Worm (Caenorhabditis elegans) whole organism, late embryonic: Measurements from ENCODE around the gene Y94H6A.10.
A peak's percentile ranks its signal among the peaks of the same experiment; 100 is the strongest.

Experiments
- C08G9.2 ChIP-seq: sonication (generic microtip); optimal IDR thresholded peaks from 2 replicates; lab custom pipeline; 2016; ENCODE audit warnings: mild to moderate bottlenecking, missing genetic modification characterization, moderate library complexity, missing compliant biosample characterization
- C38D4.7 ChIP-seq: fragments of 200-800 bp; sonication (Bioruptor generic); optimal IDR thresholded peaks from 2 replicates; lab custom pipeline; 2018; ENCODE audit warnings: mild to moderate bottlenecking, missing genetic modification characterization, moderate library complexity, missing compliant biosample characterization
- K02D7.2 ChIP-seq: sonication (generic microtip); optimal IDR thresholded peaks from 2 replicates; lab custom pipeline; 2017; ENCODE audit warnings: mild to moderate bottlenecking, missing genetic modification characterization, missing compliant biosample characterization
- K09A11.1 ChIP-seq: sonication (generic microtip); optimal IDR thresholded peaks from 2 replicates; lab custom pipeline; 2017; ENCODE audit warnings: antibody characterized with exemption, mild to moderate bottlenecking, missing genetic modification characterization, missing compliant biosample characterization; ENCODE audit not compliant: insufficient read depth
- T23F11.4 ChIP-seq: fragments of 200-800 bp; sonication (Bioruptor generic); optimal IDR thresholded peaks from 2 replicates; lab custom pipeline; 2018; ENCODE audit warnings: mild to moderate bottlenecking, missing genetic modification characterization, missing compliant biosample characterization
- ama-1 ChIP-seq: fragments of 150-350 bp; optimal IDR thresholded peaks from 2 replicates; lab custom pipeline; 2014
- ceh-14 ChIP-seq: sonication (generic microtip); optimal IDR thresholded peaks from 2 replicates; lab custom pipeline; 2016; ENCODE audit warnings: missing genotype, missing genetic modification characterization, missing compliant biosample characterization
- ceh-22 ChIP-seq: sonication (generic microtip); optimal IDR thresholded peaks from 2 replicates; lab custom pipeline; 2017; ENCODE audit warnings: missing biosample characterization, missing genetic modification characterization
- ceh-24 ChIP-seq: sonication (generic microtip); optimal IDR thresholded peaks from 2 replicates; lab custom pipeline; 2016; ENCODE audit warnings: mild to moderate bottlenecking, missing genetic modification characterization, missing compliant biosample characterization
- ceh-48 ChIP-seq: sonication (generic microtip); optimal IDR thresholded peaks from 2 replicates; lab custom pipeline; 2016; ENCODE audit warnings: missing genetic modification characterization, inconsistent platforms, missing compliant biosample characterization
- ceh-6 ChIP-seq: fragments of 200-800 bp; sonication (Bioruptor generic); optimal IDR thresholded peaks from 2 replicates; lab custom pipeline; 2018; ENCODE audit warnings: mild to moderate bottlenecking, missing genetic modification characterization, missing compliant biosample characterization
- ceh-9 ChIP-seq: sonication (generic microtip); optimal IDR thresholded peaks from 2 replicates; lab custom pipeline; 2016; ENCODE audit warnings: mild to moderate bottlenecking, missing genetic modification characterization, inconsistent platforms, missing compliant biosample characterization
- che-1 ChIP-seq: sonication (generic microtip); optimal IDR thresholded peaks from 2 replicates; lab custom pipeline; 2016; ENCODE audit warnings: mild to moderate bottlenecking, missing genetic modification characterization, missing compliant biosample characterization
- elt-4 ChIP-seq: sonication (generic microtip); optimal IDR thresholded peaks from 2 replicates; lab custom pipeline; 2016; ENCODE audit warnings: missing genetic modification characterization, missing compliant biosample characterization
- fkh-10 ChIP-seq: fragments of 150-350 bp; optimal IDR thresholded peaks from 2 replicates; lab custom pipeline; 2014; ENCODE audit warnings: missing biosample characterization, missing genetic modification reagents, missing genetic modification characterization
- gmeb-2 ChIP-seq: sonication (generic microtip); optimal IDR thresholded peaks from 2 replicates; lab custom pipeline; 2016; ENCODE audit warnings: missing genetic modification characterization, inconsistent platforms, missing compliant biosample characterization
- hlh-13 ChIP-seq: fragments of 200-800 bp; sonication (Bioruptor generic); optimal IDR thresholded peaks from 2 replicates; lab custom pipeline; 2018; ENCODE audit warnings: mild to moderate bottlenecking, missing genetic modification characterization, missing compliant biosample characterization
- hlh-15 ChIP-seq: sonication (generic microtip); optimal IDR thresholded peaks from 2 replicates; lab custom pipeline; 2016; ENCODE audit warnings: missing genetic modification characterization, missing compliant biosample characterization
- hlh-30 ChIP-seq: sonication (generic microtip); optimal IDR thresholded peaks from 2 replicates; lab custom pipeline; 2017; ENCODE audit warnings: antibody characterized with exemption, missing genetic modification characterization, missing compliant biosample characterization; ENCODE audit not compliant: insufficient read depth
- lim-6 ChIP-seq: sonication (generic microtip); optimal IDR thresholded peaks from 2 replicates; lab custom pipeline; 2016; ENCODE audit warnings: missing genetic modification characterization, missing compliant biosample characterization
- lin-11 ChIP-seq: fragments of 200-800 bp; sonication (Bioruptor generic); optimal IDR thresholded peaks from 2 replicates; lab custom pipeline; 2018; ENCODE audit warnings: mild to moderate bottlenecking, missing genetic modification characterization, missing compliant biosample characterization
- madf-2 ChIP-seq: sonication (generic microtip); optimal IDR thresholded peaks from 2 replicates; lab custom pipeline; 2017; ENCODE audit warnings: missing genetic modification characterization, missing compliant biosample characterization
- mec-3 ChIP-seq: sonication (generic microtip); optimal IDR thresholded peaks from 2 replicates; lab custom pipeline; 2016; ENCODE audit warnings: borderline replicate concordance, missing genetic modification characterization, missing compliant biosample characterization
- nfya-1 ChIP-seq: sonication (generic microtip); optimal IDR thresholded peaks from 2 replicates; lab custom pipeline; 2017; ENCODE audit warnings: missing genetic modification characterization, mild to moderate bottlenecking, missing compliant biosample characterization, antibody characterized with exemption, moderate library complexity
- nhr-232 ChIP-seq: sonication (generic microtip); optimal IDR thresholded peaks from 2 replicates; lab custom pipeline; 2016; ENCODE audit warnings: missing genetic modification characterization, missing compliant biosample characterization
- npax-4 ChIP-seq: sonication (generic microtip); optimal IDR thresholded peaks from 2 replicates; lab custom pipeline; 2016; ENCODE audit warnings: missing genetic modification characterization, missing compliant biosample characterization
- odd-2 ChIP-seq: sonication (generic microtip); optimal IDR thresholded peaks from 2 replicates; lab custom pipeline; 2017; ENCODE audit warnings: antibody characterized with exemption, mild to moderate bottlenecking, missing genetic modification characterization, missing compliant biosample characterization
- pag-3 ChIP-seq: sonication (generic microtip); optimal IDR thresholded peaks from 2 replicates; lab custom pipeline; 2016; ENCODE audit warnings: missing compliant biosample characterization, missing genetic modification characterization, borderline replicate concordance
- pax-1 ChIP-seq: fragments of 150-350 bp; optimal IDR thresholded peaks from 2 replicates; lab custom pipeline; 2014; ENCODE audit warnings: missing biosample characterization, missing genetic modification characterization
- pros-1 ChIP-seq: fragments of 150-350 bp; optimal IDR thresholded peaks from 2 replicates; lab custom pipeline; 2014; ENCODE audit warnings: missing biosample characterization, missing genetic modification reagents, missing genetic modification characterization
- tbx-2 ChIP-seq: sonication (generic microtip); optimal IDR thresholded peaks from 2 replicates; lab custom pipeline; 2016; ENCODE audit warnings: missing genetic modification characterization, missing compliant biosample characterization
- tbx-7 ChIP-seq: sonication (generic microtip); optimal IDR thresholded peaks from 2 replicates; lab custom pipeline; 2016; ENCODE audit warnings: missing genotype, missing genetic modification characterization, missing compliant biosample characterization
- ttx-3 ChIP-seq: sonication (generic microtip); optimal IDR thresholded peaks from 2 replicates; lab custom pipeline; 2016; ENCODE audit warnings: missing genetic modification reagents, missing genetic modification characterization, missing compliant biosample characterization
- unc-3 ChIP-seq, 2 experiments: fragments of 200-800 bp in 1 of 2; sonication (Bioruptor generic) in 1 of 2; sonication (generic microtip) in 1 of 2; conservative IDR thresholded peaks in 1 of 2; optimal IDR thresholded peaks in 1 of 2; 2 replicates each; pipeline versions ENCODE4 v1.3.6 to Lab custom; 2016 to 2022; ENCODE audit warnings: missing compliant biosample characterization in 2 of 2, missing genetic modification characterization in 2 of 2, missing genetic modification reagents in 1 of 2
- unc-42 ChIP-seq: sonication (generic microtip); optimal IDR thresholded peaks from 2 replicates; lab custom pipeline; 2016; ENCODE audit warnings: missing genotype, missing genetic modification characterization, missing compliant biosample characterization
- unc-55 ChIP-seq: sonication (generic microtip); optimal IDR thresholded peaks from 2 replicates; lab custom pipeline; 2017; ENCODE audit warnings: missing biosample characterization, missing genetic modification reagents, missing genetic modification characterization
- unc-86 ChIP-seq: sonication (generic microtip); optimal IDR thresholded peaks from 2 replicates; lab custom pipeline; 2016; ENCODE audit warnings: missing genetic modification characterization, missing compliant biosample characterization
- zip-5 ChIP-seq: sonication (generic microtip); optimal IDR thresholded peaks from 2 replicates; lab custom pipeline; 2016; ENCODE audit warnings: missing genetic modification characterization, missing compliant biosample characterization

Y94H6A.10 gene

ce11 chrIV:2705675-2706074 lies 4.8 kb downstream of the Y94H6A.10 start:
- TF ChIP-seq ceh-9 (tag; lab: Kevin White, UChicago) (no peak), pros-1 (no peak), gmeb-2 (tag; lab: Kevin White, UChicago) (no peak), mec-3 (no peak), ceh-14 (tag; lab: Kevin White, UChicago) (no peak), npax-4 (tag; lab: Kevin White, UChicago) (no peak), T23F11.4 (GFP tag; lab: Kevin White, UChicago) (no peak), ceh-22 (tag; lab: Kevin White, UChicago) (no peak), nhr-232 (tag; lab: Kevin White, UChicago) (no peak), K09A11.1 (tag; lab: Kevin White, UChicago) (no peak), ceh-6 (GFP tag; lab: Kevin White, UChicago) (no peak), unc-86 (tag; lab: Kevin White, UChicago) (no peak), ceh-24 (no peak), pag-3 (no peak), odd-2 (tag; lab: Kevin White, UChicago) (no peak), unc-3 (GFP tag; conservative IDR thresholded peaks at IDR 0.05; lab: Robert Waterston, UW) (no peak), unc-3 (tag; optimal IDR thresholded peaks at IDR 0.05; lab: Kevin White, UChicago) (no peak)

ce11 chrIV:2703927-2704401 lies 6.5 kb downstream of the Y94H6A.10 start, which contains the start of gene Y94H6A.5:
TSS of gene Y94H6A.5 (minus strand) at chrIV:2703977.
- TF ChIP-seq hlh-30: no peak
- TF ChIP-seq unc-55 (GFP tag; lab: Kevin White, UChicago): no peak
- TF ChIP-seq nfya-1 (tag; lab: Kevin White, UChicago): peak; percentile 56
- no peak for TF ChIP-seq C38D4.7 (GFP tag; lab: Kevin White, UChicago)
- TF ChIP-seq ceh-48 (tag; lab: Kevin White, UChicago): peak; percentile 13
- peak; percentile 53 for TF ChIP-seq unc-42 (tag; lab: Kevin White, UChicago)
- TF ChIP-seq ceh-9 (tag; lab: Kevin White, UChicago): no peak
- TF ChIP-seq lim-6 (tag; lab: Kevin White, UChicago): no peak
- peak; percentile 4 for TF ChIP-seq tbx-2 (tag; lab: Kevin White, UChicago)
- TF ChIP-seq ceh-14 (tag; lab: Kevin White, UChicago): no peak
- no peak for TF ChIP-seq elt-4 (tag; lab: Kevin White, UChicago)
- TF ChIP-seq pax-1 (tag; lab: Kevin White, UChicago): peak; percentile 84
- TF ChIP-seq hlh-15 (tag; lab: Kevin White, UChicago): no peak
- peak; percentile 1 for TF ChIP-seq madf-2 (tag; lab: Kevin White, UChicago)
- TF ChIP-seq K02D7.2 (tag; lab: Kevin White, UChicago): no peak

ce11 chrIV:2688716-2689307 lies 21.7 kb downstream of the Y94H6A.10 start, which contains the start of gene egrh-3:
TSS of gene egrh-3 (minus strand) at chrIV:2688766.
- TF ChIP-seq unc-3 (GFP tag; conservative IDR thresholded peaks at IDR 0.05; lab: Robert Waterston, UW) (no peak), unc-3 (tag; optimal IDR thresholded peaks at IDR 0.05; lab: Kevin White, UChicago) (no peak), hlh-13 (GFP tag; lab: Kevin White, UChicago) (no peak), tbx-7 (no peak), unc-42 (tag; lab: Kevin White, UChicago) (no peak), odd-2 (tag; lab: Kevin White, UChicago) (no peak), ama-1 (lab: Kevin White, UChicago) (no peak), zip-5 (tag; lab: Kevin White, UChicago) (no peak), K02D7.2 (tag; lab: Kevin White, UChicago) (no peak), pax-1 (tag; lab: Kevin White, UChicago) (no peak), lim-6 (tag; lab: Kevin White, UChicago) (no peak), ttx-3 (tag; lab: Kevin White, UChicago) (no peak), fkh-10 (GFP tag; lab: Kevin White, UChicago) (no peak), ceh-6 (GFP tag; lab: Kevin White, UChicago) (no peak), C08G9.2 (tag; lab: Kevin White, UChicago) (no peak), lin-11 (tag; lab: Kevin White, UChicago) (no peak), che-1 (tag; lab: Kevin White, UChicago) (no peak)
